Worm (Caenorhabditis elegans): ENCODE results near the gene maoc-1.
A peak's percentile ranks its signal among the peaks of the same experiment; 100 is the strongest.

maoc-1 gene

ce11 chrII:7151969-7152631 is 44.0 kb upstream of the maoc-1 start, which contains the start of gene fust-1 (continued):
- TF ChIP-seq nhr-12 (tag; optimal IDR thresholded peaks at IDR 0.05) (no peak), sma-9 (GFP tag; optimal IDR thresholded peaks at IDR 0.05) (peak; percentile 98), sma-9 (tag; optimal IDR thresholded peaks at IDR 0.05) (no peak), unc-62 (GFP tag; optimal IDR thresholded peaks at IDR 0.05) (peak; percentile 74), nhr-21 (tag; optimal IDR thresholded peaks at IDR 0.05) (peak; percentile 94), nhr-237 (tag; optimal IDR thresholded peaks at IDR 0.05) (peak; percentile 72), unc-39 (tag; optimal IDR thresholded peaks at IDR 0.05) (no peak), lin-13 (GFP tag; optimal IDR thresholded peaks at IDR 0.05) (peak; percentile 92)

ce11 chrII:7154711-7155110 is 41.4 kb upstream of the maoc-1 start:
- TF ChIP-seq ZK546.5 (tag; optimal IDR thresholded peaks at IDR 0.05) = no peak
- no peak for TF ChIP-seq lin-39 (tag; optimal IDR thresholded peaks at IDR 0.05)

- no peak for TF ChIP-seq nhr-12 (tag; optimal IDR thresholded peaks at IDR 0.05)
- TF ChIP-seq dmd-4 (tag; optimal IDR thresholded peaks at IDR 0.05) = no peak
- no peak for TF ChIP-seq crh-2 (tag; optimal IDR thresholded peaks at IDR 0.05)
- TF ChIP-seq alr-1 (tag; optimal IDR thresholded peaks at IDR 0.05) = no peak
- TF ChIP-seq lin-11 (tag; optimal IDR thresholded peaks at IDR 0.05) = no peak
- peak; percentile 21 for TF ChIP-seq nhr-129 (tag; optimal IDR thresholded peaks at IDR 0.05)
- no peak for TF ChIP-seq unc-62 (GFP tag; optimal IDR thresholded peaks at IDR 0.05)
- TF ChIP-seq sma-3 (GFP tag; optimal IDR thresholded peaks at IDR 0.05) = no peak
- TF ChIP-seq fos-1 (tag; optimal IDR thresholded peaks at IDR 0.05) = peak; percentile 48
- TF ChIP-seq lsy-2 (tag; optimal IDR thresholded peaks at IDR 0.05) = peak in 1 of 2 experiments; percentile 18
- TF ChIP-seq lin-39 (tag; optimal IDR thresholded peaks at IDR 0.05) = no peak
- no peak for TF ChIP-seq lin-13 (GFP tag; optimal IDR thresholded peaks at IDR 0.05)
- peak; percentile 21 for TF ChIP-seq ama-1 (optimal IDR thresholded peaks at IDR 0.05)
- TF ChIP-seq ceh-82 (tag; optimal IDR thresholded peaks at IDR 0.05) = no peak
Observed at ce11 chrII:7155392-7155791, 40.7 kb upstream of the maoc-1 start, which contains the start of gene C27H5.2. C27H5.2 (plus strand) TSS chrII:7155581.

ce11 chrII:7157415-7157814 is 38.7 kb upstream of the maoc-1 start:
- TF ChIP-seq crh-2 (tag; optimal IDR thresholded peaks at IDR 0.05) (peak; percentile 43), sem-4 (tag; optimal IDR thresholded peaks at IDR 0.05) (no peak), lin-39 (tag; optimal IDR thresholded peaks at IDR 0.05) (no peak), egl-27 (tag; optimal IDR thresholded peaks at IDR 0.05) (no peak), dmd-4 (tag; optimal IDR thresholded peaks at IDR 0.05) (no peak), nhr-25 (tag; optimal IDR thresholded peaks at IDR 0.05) (no peak), sma-9 (GFP tag; optimal IDR thresholded peaks at IDR 0.05) (peak; percentile 60), sma-9 (tag; optimal IDR thresholded peaks at IDR 0.05) (no peak), nhr-10 (tag; optimal IDR thresholded peaks at IDR 0.05) (no peak), nhr-23 (tag; optimal IDR thresholded peaks at IDR 0.05) (no peak), ztf-4 (tag; optimal IDR thresholded peaks at IDR 0.05) (no peak), sma-3 (GFP tag; optimal IDR thresholded peaks at IDR 0.05) (no peak), Y55F3AM.14 (GFP tag; optimal IDR thresholded peaks at IDR 0.05) (no peak), peb-1 (tag; optimal IDR thresholded peaks at IDR 0.05) (no peak), nhr-21 (tag; optimal IDR thresholded peaks at IDR 0.05) (no peak), ceh-16 (tag; optimal IDR thresholded peaks at IDR 0.05) (no peak), nhr-129 (tag; optimal IDR thresholded peaks at IDR 0.05) (no peak), nhr-237 (tag; optimal IDR thresholded peaks at IDR 0.05) (no peak), gmeb-1 (tag; optimal IDR thresholded peaks at IDR 0.05) (peak; percentile 27), nhr-11 (tag; optimal IDR thresholded peaks at IDR 0.05) (no peak), lin-13 (GFP tag; optimal IDR thresholded peaks at IDR 0.05) (no peak), mab-5 (tag; optimal IDR thresholded peaks at IDR 0.05) (no peak), C34F6.9 (tag; optimal IDR thresholded peaks at IDR 0.05) (no peak), fos-1 (tag; optimal IDR thresholded peaks at IDR 0.05) (peak; percentile 52), zag-1 (tag; optimal IDR thresholded peaks at IDR 0.05) (no peak), mbf-1 (tag; optimal IDR thresholded peaks at IDR 0.05) (no peak), nhr-12 (tag; optimal IDR thresholded peaks at IDR 0.05) (no peak), unc-39 (tag; optimal IDR thresholded peaks at IDR 0.05) (no peak), ceh-82 (tag; optimal IDR thresholded peaks at IDR 0.05) (no peak), elt-3 (tag; optimal IDR thresholded peaks at IDR 0.05) (no peak), skn-1 (tag; optimal IDR thresholded peaks at IDR 0.05) (no peak), unc-62 (GFP tag; optimal IDR thresholded peaks at IDR 0.05) (no peak), elt-1 (tag; optimal IDR thresholded peaks at IDR 0.05) (no peak), snpc-4 (tag; optimal IDR thresholded peaks at IDR 0.05) (no peak)
